Worm (Caenorhabditis elegans) whole organism, early embryonic: ENCODE measurements around the gene ugt-6.

ENCODE experiments used
- ama-1 ChIP-seq: fragments of 150-350 bp; optimal IDR thresholded peaks from 2 replicates; lab custom pipeline; 2014
- hmbx-1 ChIP-seq: sonication (generic microtip); optimal IDR thresholded peaks from 2 replicates; lab custom pipeline; 2016; ENCODE audit warnings: mild to moderate bottlenecking, missing genetic modification characterization, missing compliant biosample characterization
- hmg-4 ChIP-seq: fragments of 200-800 bp; sonication (Bioruptor generic); optimal IDR thresholded peaks from 2 replicates; lab custom pipeline; 2018; ENCODE audit warnings: mild to moderate bottlenecking, missing genetic modification characterization, missing compliant biosample characterization
- hnd-1 ChIP-seq: sonication (generic microtip); optimal IDR thresholded peaks from 2 replicates; lab custom pipeline; 2016; ENCODE audit warnings: missing genetic modification characterization, missing compliant biosample characterization

DNA sequence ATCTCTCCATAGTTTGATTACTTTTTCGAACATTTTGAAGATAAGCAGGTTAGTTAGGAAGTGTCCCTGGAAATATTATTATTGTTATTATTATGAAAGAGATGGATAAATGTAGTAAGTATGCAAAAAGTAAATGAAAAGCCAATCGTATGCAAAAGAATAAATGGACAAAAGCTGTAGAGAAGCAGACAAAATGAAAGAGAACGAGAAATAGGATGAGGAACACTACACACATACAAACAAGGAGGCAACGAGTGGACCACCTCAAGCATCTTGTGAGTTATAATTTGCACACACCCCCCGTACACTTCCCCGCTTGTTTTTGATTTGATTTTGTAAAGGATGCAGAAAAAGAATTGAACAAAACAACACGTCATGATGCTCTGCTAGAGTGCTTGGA lies 13.1 kb upstream of the ugt-6 start, which contains the start of gene ZC443.2:
- no peak for TF ChIP-seq hmg-4 (GFP tag; lab: Kevin White, UChicago)
- no peak for TF ChIP-seq hnd-1 (tag; lab: Kevin White, UChicago)
- no peak for TF ChIP-seq hmbx-1 (tag; lab: Kevin White, UChicago)
- no peak for TF ChIP-seq ama-1
